Fruit fly (Drosophila melanogaster) whole organism, pupa: ENCODE results near the gene G6P.

Experiments used
- CG10348 ChIP-seq: fragments of 200-800 bp; sonication (Bioruptor generic); IDR thresholded peaks from 2 replicates; pipeline ENCODE4 v1.3.6; 2022; ENCODE audit warnings: missing biosample characterization, missing genetic modification characterization
- CG12605 ChIP-seq: fragments of 200-800 bp; sonication (Bioruptor generic); IDR thresholded peaks from 2 replicates; pipeline ENCODE4 v1.3.6; 2022; ENCODE audit warnings: missing biosample characterization, missing genetic modification characterization
- CG13204 ChIP-seq: fragments of 200-800 bp; sonication (Bioruptor generic); optimal IDR thresholded peaks from 2 replicates; lab custom pipeline; 2018; ENCODE audit warnings: missing biosample characterization, mild to moderate bottlenecking, missing genetic modification characterization, moderate library complexity
- CG14655 ChIP-seq: fragments of 200-800 bp; sonication (Bioruptor generic); optimal IDR thresholded peaks from 3 replicates; lab custom pipeline; 2017; ENCODE audit warnings: mild to moderate bottlenecking, missing biosample characterization, missing genetic modification reagents, missing genetic modification characterization
- CG15710 ChIP-seq: fragments of 200-800 bp; sonication (Bioruptor generic); optimal IDR thresholded peaks from 2 replicates; lab custom pipeline; 2018; ENCODE audit warnings: missing biosample characterization, mild to moderate bottlenecking, missing genetic modification characterization, moderate library complexity
- CG17806 ChIP-seq: fragments of 200-800 bp; sonication (Bioruptor generic); optimal IDR thresholded peaks from 2 replicates; lab custom pipeline; 2018; ENCODE audit warnings: missing biosample characterization, mild to moderate bottlenecking, missing genetic modification characterization, moderate library complexity
- CG32121 ChIP-seq: fragments of 200-800 bp; sonication (Bioruptor generic); IDR thresholded peaks from 2 replicates; pipeline ENCODE4 v1.3.6; 2022; ENCODE audit warnings: missing biosample characterization, missing genetic modification characterization
- CG34367 ChIP-seq: fragments of 200-800 bp; sonication (Bioruptor generic); optimal IDR thresholded peaks from 2 replicates; lab custom pipeline; 2018; ENCODE audit warnings: missing biosample characterization, mild to moderate bottlenecking, missing genetic modification characterization
- CG4496 ChIP-seq: fragments of 200-800 bp; sonication (Bioruptor generic); IDR thresholded peaks from 3 replicates; pipeline ENCODE4 v1.3.6; 2022; ENCODE audit warnings: missing biosample characterization, missing genetic modification characterization
- CG8159 ChIP-seq: fragments of 200-800 bp; sonication (Bioruptor generic); optimal IDR thresholded peaks from 3 replicates; lab custom pipeline; 2018; ENCODE audit warnings: missing biosample characterization, mild to moderate bottlenecking, missing genetic modification characterization, moderate library complexity
- CG8301 ChIP-seq: fragments of 200-800 bp; sonication (Bioruptor generic); optimal IDR thresholded peaks from 2 replicates; lab custom pipeline; 2018; ENCODE audit warnings: missing biosample characterization, mild to moderate bottlenecking, missing genetic modification characterization
- CG9948 ChIP-seq: fragments of 200-800 bp; sonication (Bioruptor generic); optimal IDR thresholded peaks from 2 replicates; lab custom pipeline; 2018; ENCODE audit warnings: missing biosample characterization, mild to moderate bottlenecking, missing genetic modification characterization, moderate library complexity
- D1 ChIP-seq: fragments of 200-800 bp; sonication (Bioruptor generic); optimal IDR thresholded peaks from 2 replicates; lab custom pipeline; 2018; ENCODE audit warnings: missing biosample characterization, mild to moderate bottlenecking, missing genetic modification characterization, moderate library complexity
- EcR ChIP-seq: fragments of 200-800 bp; sonication (Bioruptor generic); optimal IDR thresholded peaks from 3 replicates; lab custom pipeline; 2019; ENCODE audit warnings: missing biosample characterization, missing genetic modification characterization, mild to moderate bottlenecking, moderate library complexity, missing genetic modification reagents
- Ets98B ChIP-seq: fragments of 200-800 bp; sonication (Bioruptor generic); IDR thresholded peaks from 2 replicates; pipeline ENCODE4 v1.3.6; 2022; ENCODE audit warnings: missing biosample characterization, missing genetic modification characterization
- Pif1A ChIP-seq: fragments of 200-800 bp; sonication (Bioruptor generic); optimal IDR thresholded peaks from 3 replicates; lab custom pipeline; 2016; ENCODE audit warnings: missing biosample characterization, missing genetic modification characterization
- Pif1B ChIP-seq: fragments of 200-800 bp; sonication (Bioruptor generic); optimal IDR thresholded peaks from 3 replicates; lab custom pipeline; 2016; ENCODE audit warnings: missing biosample characterization, missing genetic modification characterization
- Snoo ChIP-seq: fragments of 200-800 bp; sonication (Bioruptor generic); optimal IDR thresholded peaks from 3 replicates; lab custom pipeline; 2017; ENCODE audit warnings: missing biosample characterization, mild to moderate bottlenecking, missing genetic modification characterization, inconsistent platforms
- fd96Ca ChIP-seq: fragments of 200-800 bp; sonication (Bioruptor generic); IDR thresholded peaks from 3 replicates; pipeline ENCODE4 v1.3.6; 2022; ENCODE audit warnings: missing biosample characterization, missing genetic modification characterization
- gl ChIP-seq: fragments of 200-800 bp; sonication (Bioruptor generic); optimal IDR thresholded peaks from 2 replicates; lab custom pipeline; 2018; ENCODE audit warnings: missing biosample characterization, mild to moderate bottlenecking, missing genetic modification characterization
- rn ChIP-seq: fragments of 200-800 bp; sonication (Bioruptor generic); IDR thresholded peaks from 2 replicates; pipeline ENCODE4 v1.3.6; 2022; ENCODE audit warnings: missing biosample characterization, missing genetic modification characterization

The G6P gene

dm6 chr2L:2857862-2858734 is 42.5 kb upstream of the G6P start:
- TF ChIP-seq Snoo (tag; lab: Kevin White, UChicago) (peak; percentile 63), CG13204 (GFP tag; lab: Kevin White, UChicago) (no peak), CG10348 (GFP tag; lab: Robert Waterston, UW) (no peak), CG9948 (tag; lab: Kevin White, UChicago) (peak; percentile 55), fd96Ca (peak; percentile 84), CG4496 (GFP tag; lab: Robert Waterston, UW) (peak; percentile 83), EcR (GFP tag; lab: Kevin White, UChicago) (peak; percentile 10), CG17806 (peak; percentile 48), CG14655 (peak; percentile 84), CG12605 (GFP tag; lab: Robert Waterston, UW) (peak; percentile 65), rn (GFP tag; lab: Robert Waterston, UW) (peak; percentile 41; the same call in 1 of the 2 replicates), CG8301 (tag; lab: Kevin White, UChicago) (peak; percentile 80), CG32121 (GFP tag; lab: Robert Waterston, UW) (peak; percentile 81), Pif1B (peak; percentile 48), CG34367 (peak; percentile 32), Ets98B (GFP tag; lab: Robert Waterston, UW) (peak; percentile 84), CG8159 (peak; percentile 56), D1 (no peak), Pif1A (GFP tag; lab: Kevin White, UChicago) (peak; percentile 28), CG15710 (tag; lab: Kevin White, UChicago) (no peak), gl (tag; lab: Kevin White, UChicago) (no peak)

DNA sequence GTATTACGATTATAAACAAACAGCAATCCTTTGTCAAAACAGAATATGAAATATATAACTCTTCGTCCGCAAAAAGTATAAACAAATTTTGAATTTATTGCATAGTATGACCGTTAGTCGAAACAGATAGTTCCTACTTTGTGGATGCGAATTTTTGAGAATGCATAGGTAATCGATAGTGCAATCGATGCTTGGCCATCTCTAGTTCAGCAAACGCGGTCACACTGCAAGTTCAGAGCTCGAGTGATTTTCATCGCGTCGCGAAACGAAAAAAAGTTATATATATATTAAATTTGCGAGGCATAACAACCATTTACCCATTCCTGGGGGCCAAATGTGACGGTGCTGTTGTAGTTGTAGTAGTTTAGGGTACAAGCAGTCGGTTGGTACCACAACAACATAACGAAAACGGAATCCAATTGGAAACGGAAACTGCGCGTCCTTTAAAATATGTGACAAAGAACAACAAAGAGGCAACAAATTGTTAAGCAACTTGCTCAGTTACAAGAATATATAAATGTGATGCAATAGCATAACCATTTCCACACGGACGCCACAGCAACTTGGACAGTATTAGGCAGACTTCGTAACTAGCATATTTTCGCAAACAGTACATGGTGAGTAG is 41.5 kb upstream of the G6P start, which contains the start of gene CG2991:
TSS of gene CG2991 (plus strand) at position 205 of the 625 bp plus-strand sequence.
- no peak for TF ChIP-seq rn (GFP tag; lab: Robert Waterston, UW)
- no peak for TF ChIP-seq CG9948 (tag; lab: Kevin White, UChicago)
- no peak for TF ChIP-seq CG12605 (GFP tag; lab: Robert Waterston, UW)
- peak; percentile 18 for TF ChIP-seq CG8159
- peak; percentile 15 for TF ChIP-seq Pif1A (GFP tag; lab: Kevin White, UChicago)
- no peak for TF ChIP-seq Snoo (tag; lab: Kevin White, UChicago)
- no peak for TF ChIP-seq CG13204 (GFP tag; lab: Kevin White, UChicago)
- no peak for TF ChIP-seq CG10348 (GFP tag; lab: Robert Waterston, UW)
- TF ChIP-seq Pif1B = peak; percentile 48
- no peak for TF ChIP-seq gl (tag; lab: Kevin White, UChicago)
- no peak for TF ChIP-seq CG8301 (tag; lab: Kevin White, UChicago)
- no peak for TF ChIP-seq D1
- no peak for TF ChIP-seq CG17806
- TF ChIP-seq CG14655 = no peak
- no peak for TF ChIP-seq CG32121 (GFP tag; lab: Robert Waterston, UW)
- no peak for TF ChIP-seq CG15710 (tag; lab: Kevin White, UChicago)
- TF ChIP-seq fd96Ca = no peak
- TF ChIP-seq CG4496 (GFP tag; lab: Robert Waterston, UW) = 0 out of 3 replicates have a peak, but pooled peaks have one; percentile 17
- no peak for TF ChIP-seq CG34367
- TF ChIP-seq EcR (GFP tag; lab: Kevin White, UChicago) = peak; percentile 21
- peak; percentile 11; the same call in 1 of the 2 replicates for TF ChIP-seq Ets98B (GFP tag; lab: Robert Waterston, UW)

DNA sequence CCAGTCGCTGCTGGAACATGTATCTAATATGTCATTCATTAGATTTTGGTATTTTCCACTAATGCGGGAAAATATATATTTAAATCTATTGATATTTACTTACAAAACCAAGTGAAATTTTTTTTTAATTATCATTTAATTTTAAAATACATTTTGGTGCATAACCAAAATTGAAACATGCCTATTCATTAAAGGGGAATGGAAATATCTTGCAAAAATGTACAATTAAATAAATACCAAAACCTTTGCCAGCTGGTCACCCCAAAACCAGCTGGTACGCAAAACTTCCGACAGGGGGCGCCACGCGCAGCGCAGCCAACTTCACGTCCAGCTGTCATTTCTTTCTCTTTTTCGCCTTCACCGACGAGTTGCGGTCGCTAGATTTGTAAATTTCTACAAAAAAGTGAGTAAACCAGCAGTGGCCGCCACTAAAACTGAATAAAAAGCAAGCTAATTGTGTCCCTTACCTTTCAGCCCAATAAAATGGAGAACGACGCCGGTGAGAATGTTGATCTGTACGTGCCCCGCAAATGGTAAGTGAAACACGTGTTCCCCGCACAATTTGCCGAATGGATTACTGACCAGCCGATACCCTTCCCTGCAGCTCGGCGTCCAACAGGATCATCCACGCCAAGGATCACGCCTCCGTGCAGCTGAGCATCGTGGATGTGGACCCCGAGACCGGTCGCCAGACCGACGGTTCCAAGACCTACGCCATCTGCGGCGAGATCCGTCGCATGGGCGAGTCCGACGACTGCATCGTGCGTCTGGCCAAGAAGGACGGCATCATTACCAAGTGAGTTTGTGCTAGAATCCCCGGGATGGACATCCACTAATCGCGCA is 40.4 kb upstream of the G6P start, which contains the start of the genes CG3104 and RpS21:
TSS of gene CG3104 (minus strand) at position 6 of the 843 bp plus-strand sequence.
TSS of gene RpS21 (plus strand) at position 298 of the 843 bp plus-strand sequence.
- TF ChIP-seq CG17806 (peak; percentile 37), rn (GFP tag; lab: Robert Waterston, UW) (peak; percentile 63), CG8301 (tag; lab: Kevin White, UChicago) (peak; percentile 1), CG12605 (GFP tag; lab: Robert Waterston, UW) (peak; percentile 53; the same call in 1 of the 2 replicates), EcR (GFP tag; lab: Kevin White, UChicago) (no peak), CG9948 (tag; lab: Kevin White, UChicago) (peak; percentile 24), Snoo (tag; lab: Kevin White, UChicago) (peak; percentile 86), gl (tag; lab: Kevin White, UChicago) (no peak), CG13204 (GFP tag; lab: Kevin White, UChicago) (peak; percentile 48), D1 (no peak), Pif1A (GFP tag; lab: Kevin White, UChicago) (peak; percentile 54), CG15710 (tag; lab: Kevin White, UChicago) (peak; percentile 53), fd96Ca (peak; percentile 59; the same call in 2 of the 3 replicates), Ets98B (GFP tag; lab: Robert Waterston, UW) (peak; percentile 60; the same call in 1 of the 2 replicates), CG10348 (GFP tag; lab: Robert Waterston, UW) (no peak), CG4496 (GFP tag; lab: Robert Waterston, UW) (peak; percentile 84), CG8159 (no peak), CG34367 (peak; percentile 57), Pif1B (peak; percentile 9), CG32121 (GFP tag; lab: Robert Waterston, UW) (peak; percentile 36; the same call in 1 of the 2 replicates), CG14655 (peak; percentile 67)
